Worm (Caenorhabditis elegans) whole organism, early embryonic: ENCODE measurements around the gene fipr-21.
A peak's percentile ranks its signal among the peaks of the same experiment; 100 is the strongest.

Source experiments
- B0310.2 ChIP-seq: sonication (generic microtip); optimal IDR thresholded peaks from 2 replicates; lab custom pipeline; 2016; ENCODE audit warnings: mild to moderate bottlenecking, missing genetic modification characterization, missing compliant biosample characterization
- F13C5.2 ChIP-seq: sonication (generic microtip); optimal IDR thresholded peaks from 2 replicates; lab custom pipeline; 2017; ENCODE audit warnings: mild to moderate bottlenecking, missing genetic modification characterization, inconsistent platforms, missing compliant biosample characterization
- aly-1 ChIP-seq: sonication (generic microtip); optimal IDR thresholded peaks from 2 replicates; lab custom pipeline; 2016; ENCODE audit warnings: missing genetic modification characterization, missing compliant biosample characterization
- ama-1 ChIP-seq: fragments of 150-350 bp; optimal IDR thresholded peaks from 2 replicates; lab custom pipeline; 2014
- ceh-13 ChIP-seq: fragments of 200-800 bp; sonication (Bioruptor generic); optimal IDR thresholded peaks from 2 replicates; lab custom pipeline; 2018; ENCODE audit warnings: mild to moderate bottlenecking, missing genetic modification characterization, missing compliant biosample characterization
- ceh-36 ChIP-seq: sonication (generic microtip); optimal IDR thresholded peaks from 2 replicates; lab custom pipeline; 2016; ENCODE audit warnings: missing genetic modification characterization, inconsistent platforms, missing compliant biosample characterization
- ets-7 ChIP-seq: sonication (generic microtip); optimal IDR thresholded peaks from 2 replicates; lab custom pipeline; 2016; ENCODE audit warnings: missing genotype, missing genetic modification characterization, missing compliant biosample characterization
- flt-1 ChIP-seq: fragments of 200-800 bp; sonication (Bioruptor generic); IDR thresholded peaks from 2 replicates; pipeline ENCODE4 v1.3.6; 2022; ENCODE audit warnings: missing genetic modification characterization, missing compliant biosample characterization
- hmbx-1 ChIP-seq: sonication (generic microtip); optimal IDR thresholded peaks from 2 replicates; lab custom pipeline; 2016; ENCODE audit warnings: mild to moderate bottlenecking, missing genetic modification characterization, missing compliant biosample characterization
- hmg-4 ChIP-seq: fragments of 200-800 bp; sonication (Bioruptor generic); optimal IDR thresholded peaks from 2 replicates; lab custom pipeline; 2018; ENCODE audit warnings: mild to moderate bottlenecking, missing genetic modification characterization, missing compliant biosample characterization
- hnd-1 ChIP-seq: sonication (generic microtip); optimal IDR thresholded peaks from 2 replicates; lab custom pipeline; 2016; ENCODE audit warnings: missing genetic modification characterization, missing compliant biosample characterization
- pes-1 ChIP-seq: fragments of 200-800 bp; sonication (Bioruptor generic); IDR thresholded peaks from 2 replicates; pipeline ENCODE4 v1.3.6; 2022; ENCODE audit warnings: missing genetic modification reagents, missing genetic modification characterization, missing compliant biosample characterization
- scrt-1 ChIP-seq: fragments of 200-800 bp; sonication (Bioruptor generic); IDR thresholded peaks from 2 replicates; pipeline ENCODE4 v1.3.6; 2022; ENCODE audit warnings: missing genetic modification characterization, missing compliant biosample characterization
- sea-1 ChIP-seq: fragments of 200-800 bp; sonication (Bioruptor generic); conservative IDR thresholded peaks from 2 replicates; pipeline ENCODE4 v1.3.6; 2022; ENCODE audit warnings: missing genetic modification characterization, missing compliant biosample characterization
- tbx-11 ChIP-seq: fragments of 200-800 bp; sonication (Bioruptor generic); IDR thresholded peaks from 2 replicates; pipeline ENCODE4 v1.3.6; 2022; ENCODE audit warnings: missing genetic modification characterization, missing compliant biosample characterization
- tbx-37 ChIP-seq: fragments of 200-800 bp; sonication (Bioruptor generic); conservative IDR thresholded peaks from 2 replicates; pipeline ENCODE4 v1.3.6; 2022; ENCODE audit warnings: missing genetic modification reagents, missing genetic modification characterization, missing compliant biosample characterization
- tra-4 ChIP-seq: sonication (generic microtip); optimal IDR thresholded peaks from 2 replicates; lab custom pipeline; 2017; ENCODE audit warnings: missing genetic modification characterization, missing compliant biosample characterization

fipr-21 gene

ce11 chrX:10298932-10299331, 5.4 kb upstream of the fipr-21 start:
- TF ChIP-seq flt-1 (GFP tag; lab: Robert Waterston, UW), result 0 out of 2 replicates have a peak, but pooled peaks have one; percentile 5
- TF ChIP-seq pes-1 (GFP tag; lab: Robert Waterston, UW), result peak; percentile 61; the same call in 1 of the 2 replicates

ce11 chrX:10301920-10302319, 2.4 kb upstream of the fipr-21 start:
- no peak for TF ChIP-seq ama-1 (lab: Kevin White, UChicago)
- no peak for TF ChIP-seq F13C5.2 (tag; lab: Kevin White, UChicago)
- TF ChIP-seq ets-7 (tag; lab: Kevin White, UChicago), result no peak
- no peak for TF ChIP-seq flt-1 (GFP tag; lab: Robert Waterston, UW)
- TF ChIP-seq ceh-36 (tag; lab: Kevin White, UChicago), result no peak
- TF ChIP-seq hmg-4, result no peak
- no peak for TF ChIP-seq hnd-1 (tag; lab: Kevin White, UChicago)
- no peak for TF ChIP-seq tbx-11 (GFP tag; lab: Robert Waterston, UW)
- no peak for TF ChIP-seq tbx-37 (GFP tag; lab: Robert Waterston, UW)
- TF ChIP-seq pes-1 (GFP tag; lab: Robert Waterston, UW), result no peak
- no peak for TF ChIP-seq aly-1 (tag; lab: Kevin White, UChicago)
- TF ChIP-seq ceh-13, result no peak
- no peak for TF ChIP-seq sea-1
- TF ChIP-seq tra-4 (tag; lab: Kevin White, UChicago), result no peak
- TF ChIP-seq hmbx-1 (tag; lab: Kevin White, UChicago), result no peak
- TF ChIP-seq scrt-1 (GFP tag; lab: Robert Waterston, UW), result no peak
- TF ChIP-seq B0310.2, result no peak

DNA sequence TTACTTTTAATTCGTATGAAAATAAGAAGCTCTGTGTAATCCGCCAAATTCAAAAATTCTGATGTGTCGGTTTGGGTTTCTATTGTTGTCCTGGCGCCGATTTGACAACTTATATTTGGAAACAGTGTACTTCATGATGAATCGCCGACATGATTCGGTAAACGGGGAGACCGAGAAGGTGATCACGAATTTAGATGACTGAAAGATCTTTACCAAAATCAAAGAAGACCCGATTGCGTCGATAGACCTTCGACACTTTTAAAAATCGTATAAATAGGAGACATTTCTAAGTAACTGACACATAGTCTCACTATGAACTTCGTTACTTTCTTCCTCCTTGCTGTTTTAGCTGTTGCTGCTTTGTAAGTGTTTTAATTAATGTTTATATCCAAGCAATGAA, 1.9 kb upstream of the fipr-21 start, which contains the start of gene fip-5:
TSS of gene fip-5 (plus strand) at position 312 of the 400 bp plus-strand sequence.
- TF ChIP-seq B0310.2 (no peak), aly-1 (tag; lab: Kevin White, UChicago) (no peak), ets-7 (tag; lab: Kevin White, UChicago) (no peak)

DNA sequence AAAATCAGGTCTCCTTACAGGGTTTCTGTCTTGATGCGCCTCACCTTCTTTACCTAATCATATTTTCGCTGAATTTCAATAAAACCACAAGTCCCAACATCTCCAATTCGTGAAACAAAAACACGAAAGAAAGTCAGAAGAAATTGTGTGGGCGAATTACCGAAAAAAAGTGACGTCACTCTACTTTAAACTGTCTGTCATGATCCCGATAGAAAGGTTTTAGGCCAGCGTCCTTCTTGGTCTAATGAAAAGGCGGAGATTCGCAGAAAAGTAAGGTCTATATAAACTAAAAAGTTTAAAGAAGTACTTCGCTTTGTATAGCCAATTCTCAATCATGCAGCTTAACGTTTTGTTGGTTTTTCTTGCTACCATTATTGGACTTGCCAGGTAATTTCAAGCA, 2.0 kb downstream of the fipr-21 start, which contains the start of gene cnc-8:
TSS of gene cnc-8 (plus strand) at position 307 of the 400 bp plus-strand sequence.
- TF ChIP-seq hmbx-1 (tag; lab: Kevin White, UChicago), result no peak

- TF ChIP-seq ceh-36 (tag; lab: Kevin White, UChicago) (no peak), pes-1 (GFP tag; lab: Robert Waterston, UW) (no peak), scrt-1 (GFP tag; lab: Robert Waterston, UW) (no peak), hmg-4 (no peak), B0310.2 (no peak), flt-1 (GFP tag; lab: Robert Waterston, UW) (no peak), hmbx-1 (tag; lab: Kevin White, UChicago) (no peak), aly-1 (tag; lab: Kevin White, UChicago) (no peak), F13C5.2 (tag; lab: Kevin White, UChicago) (no peak), ceh-13 (no peak), ama-1 (lab: Kevin White, UChicago) (no peak), hnd-1 (tag; lab: Kevin White, UChicago) (no peak), tra-4 (tag; lab: Kevin White, UChicago) (no peak), sea-1 (no peak), tbx-11 (GFP tag; lab: Robert Waterston, UW) (no peak), tbx-37 (GFP tag; lab: Robert Waterston, UW) (no peak)
These were observed 2.6 kb downstream of the fipr-21 start for ce11 chrX:10306923-10307322.

ce11 chrX:10307495-10307894, 3.2 kb downstream of the fipr-21 start, which contains the start of gene F41E7.7:
TSS of gene F41E7.7 (plus strand) at chrX:10307795.
- no peak for TF ChIP-seq ets-7 (tag; lab: Kevin White, UChicago)

ce11 chrX:10310366-10310765, 6.0 kb downstream of the fipr-21 start, which contains the start of gene F41E7.6:
TSS of gene F41E7.6 (minus strand) at chrX:10310466.
- no peak for TF ChIP-seq tbx-37 (GFP tag; lab: Robert Waterston, UW)

DNA sequence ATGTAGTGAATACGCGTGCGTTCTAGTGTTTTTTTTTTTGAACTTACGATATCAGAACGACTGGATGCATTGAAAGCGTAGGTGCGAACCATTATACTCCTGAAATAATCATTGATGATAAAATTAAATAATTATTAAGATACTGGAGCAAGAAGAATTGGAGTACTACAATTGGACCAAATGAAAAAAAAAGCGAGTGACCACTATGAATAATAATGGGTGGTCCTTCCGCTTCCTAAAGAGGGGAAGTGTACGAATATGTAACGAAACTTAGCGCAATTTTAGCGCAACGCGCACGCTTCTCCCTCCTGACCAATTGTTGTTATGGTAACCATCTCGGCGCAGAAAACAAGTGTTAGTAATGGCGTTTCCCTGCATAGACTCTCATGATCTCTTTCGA, 11.6 kb downstream of the fipr-21 start, which contains the start of gene F41E7.9:
TSS of gene F41E7.9 (minus strand) at position 101 of the 400 bp plus-strand sequence.
- no peak for TF ChIP-seq scrt-1 (GFP tag; lab: Robert Waterston, UW)

DNA sequence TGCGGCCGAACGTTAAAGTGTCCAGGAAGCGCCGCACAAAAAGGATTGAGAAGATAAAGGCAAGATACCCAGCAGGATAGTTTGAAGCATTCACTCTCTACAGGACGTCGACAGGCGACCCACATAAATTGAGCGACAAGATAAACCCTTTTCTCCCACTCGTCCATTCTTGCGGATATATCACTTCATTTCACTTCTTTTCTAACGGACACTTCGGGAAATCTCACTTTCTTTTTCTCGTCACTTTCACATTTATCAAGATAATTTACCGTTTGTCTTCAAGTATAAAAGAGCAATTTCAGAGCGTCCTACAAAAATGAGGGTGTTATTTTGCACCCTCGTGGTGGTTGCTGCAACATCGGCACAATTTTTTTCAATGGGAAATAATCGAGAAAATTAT, 13.2 kb downstream of the fipr-21 start, which contains the start of gene R07E3.6:
TSS of gene R07E3.6 (plus strand) at position 158 of the 400 bp plus-strand sequence.
- no peak for TF ChIP-seq ceh-13
- no peak for TF ChIP-seq B0310.2
- TF ChIP-seq aly-1 (tag; lab: Kevin White, UChicago), result no peak

DNA sequence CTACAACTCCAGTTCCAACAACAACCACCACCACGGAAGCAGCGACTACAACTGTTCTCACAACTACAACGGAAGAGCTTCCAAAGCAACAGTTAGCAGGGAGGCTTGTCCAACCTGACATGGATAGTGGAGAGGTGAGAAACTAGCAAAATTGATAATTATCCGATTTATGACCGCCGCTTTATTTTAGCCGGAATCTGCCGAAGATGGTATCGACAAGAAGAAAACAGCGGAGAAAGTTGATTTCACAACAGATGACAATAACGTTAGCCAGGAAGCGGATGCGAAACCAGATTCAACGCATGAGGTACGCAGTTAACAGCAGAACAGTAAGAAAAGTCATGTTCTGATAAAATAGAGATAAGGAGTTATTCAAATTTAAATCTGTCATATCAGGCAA, 14.1 kb downstream of the fipr-21 start:
- TF ChIP-seq hnd-1 (tag; lab: Kevin White, UChicago) (no peak), tbx-11 (GFP tag; lab: Robert Waterston, UW) (no peak), pes-1 (GFP tag; lab: Robert Waterston, UW) (no peak), flt-1 (GFP tag; lab: Robert Waterston, UW) (no peak), hmg-4 (no peak), tbx-37 (GFP tag; lab: Robert Waterston, UW) (no peak), aly-1 (tag; lab: Kevin White, UChicago) (no peak), ama-1 (lab: Kevin White, UChicago) (no peak), B0310.2 (no peak), sea-1 (no peak), scrt-1 (GFP tag; lab: Robert Waterston, UW) (no peak), tra-4 (tag; lab: Kevin White, UChicago) (no peak), ets-7 (tag; lab: Kevin White, UChicago) (no peak), ceh-36 (tag; lab: Kevin White, UChicago) (no peak), F13C5.2 (tag; lab: Kevin White, UChicago) (no peak)
